Worm (Caenorhabditis elegans): ENCODE data around the gene ZK1127.3.

Gene ZK1127.3

DNA sequence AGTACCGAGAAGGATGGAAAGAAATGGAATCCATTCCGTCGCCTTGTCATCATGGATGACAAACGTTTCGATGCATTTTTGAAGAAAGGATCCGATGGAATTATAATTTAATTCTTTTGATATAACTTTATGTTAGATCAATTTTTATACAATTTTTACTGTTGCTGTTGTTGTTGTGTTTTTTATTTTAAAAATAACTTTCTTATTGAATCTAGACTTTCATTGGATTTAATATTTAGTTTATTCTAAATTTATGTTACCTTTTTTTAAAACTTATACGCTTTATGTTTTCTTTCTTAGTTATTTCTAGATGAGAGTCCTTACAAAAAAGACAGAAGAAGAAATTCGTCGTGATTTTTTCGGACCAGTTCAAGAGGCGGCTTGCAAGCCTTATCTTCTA, at the start of gene ZK1127.3:
ZK1127.3 (plus strand) TSS at position 301 of the 400 bp plus-strand sequence.
- TF ChIP-seq him-1 (tag; optimal IDR thresholded peaks at IDR 0.05) (no peak), W03F9.2 (tag; optimal IDR thresholded peaks at IDR 0.05) (no peak), dao-5 (tag; optimal IDR thresholded peaks at IDR 0.05) (no peak)

DNA sequence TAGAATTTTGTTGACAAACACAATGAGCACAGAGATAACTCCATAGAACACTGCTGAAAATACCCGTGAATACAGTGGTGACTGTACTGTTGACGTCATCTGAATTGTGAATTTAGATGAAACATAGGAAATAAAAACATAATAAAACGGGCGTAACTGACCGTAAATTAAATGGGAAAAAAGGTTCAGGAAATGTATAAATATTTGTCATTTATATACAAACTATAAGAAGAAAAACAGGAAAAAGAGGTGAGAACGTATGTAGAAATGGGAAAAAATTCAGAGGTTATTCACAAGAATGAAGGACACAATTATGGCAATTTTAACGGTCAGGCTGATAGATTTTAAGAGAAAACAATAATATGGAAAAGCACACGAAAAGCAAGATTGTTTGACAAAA, 42.5 kb upstream of the ZK1127.3 start, which contains the start of gene sqv-7:
sqv-7 (minus strand) TSS at position 101 of the 400 bp plus-strand sequence.
- TF ChIP-seq dao-5 (tag; optimal IDR thresholded peaks at IDR 0.05): no peak

DNA sequence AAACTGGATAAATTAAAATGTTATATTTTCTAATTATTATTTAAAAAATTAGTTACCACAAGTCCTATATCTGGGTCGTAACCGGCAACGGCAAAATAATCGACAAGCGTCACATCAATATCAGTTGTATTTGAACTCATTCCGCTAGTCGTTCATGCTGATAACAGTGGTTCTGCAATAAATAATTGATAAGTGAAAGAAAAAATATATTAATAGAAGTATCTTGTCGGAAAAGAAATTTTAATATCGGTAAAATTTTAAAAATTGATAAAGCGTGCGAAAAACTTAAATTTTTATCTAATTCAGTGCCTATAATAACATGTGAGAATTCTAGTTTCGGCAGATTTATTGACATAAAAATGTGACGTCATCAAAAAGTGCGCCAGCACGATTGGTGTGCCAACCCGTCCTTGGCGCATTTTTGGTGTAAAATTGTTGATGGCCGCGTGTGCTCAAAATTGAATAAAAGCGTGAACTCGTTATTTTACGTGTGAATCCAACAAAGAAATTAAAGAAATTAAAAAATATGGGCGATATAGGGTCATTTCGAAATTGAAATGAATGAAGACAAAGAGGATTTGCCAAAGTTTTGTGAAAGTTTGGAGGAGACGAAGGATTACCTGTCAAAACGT, 32.6 kb upstream of the ZK1127.3 start, which contains the start of the genes lst-6 and lst-5:
lst-6 (minus strand) TSS at position 140 of the 632 bp plus-strand sequence.
lst-5 (plus strand) TSS at position 544 of the 632 bp plus-strand sequence.
- TF ChIP-seq dao-5 (tag; optimal IDR thresholded peaks at IDR 0.05) (no peak), W03F9.2 (tag; optimal IDR thresholded peaks at IDR 0.05) (no peak), him-1 (tag; optimal IDR thresholded peaks at IDR 0.05) (no peak)

DNA sequence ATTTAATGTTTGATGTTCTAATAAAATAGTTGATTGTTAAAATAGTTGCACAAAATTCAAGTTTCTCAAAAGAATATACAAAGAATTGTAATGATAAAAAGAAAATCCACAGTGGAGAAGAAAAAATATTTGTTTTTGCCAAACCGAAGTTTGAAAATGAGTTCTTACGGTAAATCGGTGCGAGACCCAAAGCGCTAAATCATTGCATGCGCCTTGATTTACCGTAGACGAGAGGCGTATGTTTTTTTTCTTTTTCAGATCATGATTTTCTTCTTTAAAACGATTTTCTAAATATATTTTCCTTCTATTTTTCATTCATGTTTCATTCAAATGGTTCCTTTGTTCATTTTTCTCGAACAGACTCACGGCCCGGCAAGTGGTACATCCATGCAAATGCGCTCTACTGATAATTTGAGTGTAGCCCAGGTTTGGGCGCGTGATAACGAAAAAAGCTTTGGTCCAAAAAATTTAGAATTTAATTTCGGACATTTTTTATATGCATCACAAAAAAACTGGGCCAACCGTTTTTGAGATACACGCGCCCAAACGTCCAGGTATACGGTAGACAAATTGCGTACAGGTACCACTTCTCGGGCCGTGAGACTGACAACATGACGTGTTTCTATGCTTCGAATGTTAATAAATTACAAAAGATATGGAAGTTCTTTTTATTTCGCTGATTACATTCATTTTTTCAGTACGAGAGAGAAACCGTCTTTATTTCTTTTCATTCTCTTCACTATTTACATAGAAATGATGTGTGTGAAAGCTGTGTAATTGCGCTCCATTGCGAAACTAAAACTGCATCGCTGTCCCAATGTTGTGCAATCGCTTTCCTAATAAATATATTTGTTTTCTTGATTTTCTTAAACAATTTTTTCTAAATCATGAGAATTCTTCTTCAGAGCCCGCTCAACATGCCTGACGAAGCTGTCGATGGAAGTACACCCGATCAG, 29.9 kb upstream of the ZK1127.3 start, which contains the start of gene znf-598:
znf-598 (plus strand) TSS at position 906 of the 956 bp plus-strand sequence.
- peak; percentile 28 for TF ChIP-seq W03F9.2 (tag; optimal IDR thresholded peaks at IDR 0.05)
- TF ChIP-seq dao-5 (tag; optimal IDR thresholded peaks at IDR 0.05): no peak
- no peak for TF ChIP-seq him-1 (tag; optimal IDR thresholded peaks at IDR 0.05)

DNA sequence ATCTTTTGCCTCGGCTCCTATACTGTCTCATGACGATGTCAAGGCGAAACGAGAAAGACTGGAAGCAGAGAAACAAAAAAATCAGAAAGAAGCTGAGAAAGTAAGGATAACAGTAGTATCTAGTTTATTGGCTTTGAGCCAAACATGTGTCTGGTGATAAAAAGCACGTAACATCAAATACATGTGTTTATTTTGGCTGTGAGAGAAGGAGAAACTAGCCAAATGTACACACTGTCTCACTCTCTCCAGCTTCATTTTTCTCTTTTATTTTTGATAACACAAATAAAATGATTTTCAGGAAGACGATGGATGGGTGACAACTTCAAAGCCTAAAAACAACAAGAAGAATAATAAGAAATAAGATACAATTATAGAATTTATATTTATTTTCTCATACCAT, 25.6 kb upstream of the ZK1127.3 start:
- TF ChIP-seq W03F9.2 (tag; optimal IDR thresholded peaks at IDR 0.05) (no peak), him-1 (tag; optimal IDR thresholded peaks at IDR 0.05) (no peak), dao-5 (tag; optimal IDR thresholded peaks at IDR 0.05) (no peak)

DNA sequence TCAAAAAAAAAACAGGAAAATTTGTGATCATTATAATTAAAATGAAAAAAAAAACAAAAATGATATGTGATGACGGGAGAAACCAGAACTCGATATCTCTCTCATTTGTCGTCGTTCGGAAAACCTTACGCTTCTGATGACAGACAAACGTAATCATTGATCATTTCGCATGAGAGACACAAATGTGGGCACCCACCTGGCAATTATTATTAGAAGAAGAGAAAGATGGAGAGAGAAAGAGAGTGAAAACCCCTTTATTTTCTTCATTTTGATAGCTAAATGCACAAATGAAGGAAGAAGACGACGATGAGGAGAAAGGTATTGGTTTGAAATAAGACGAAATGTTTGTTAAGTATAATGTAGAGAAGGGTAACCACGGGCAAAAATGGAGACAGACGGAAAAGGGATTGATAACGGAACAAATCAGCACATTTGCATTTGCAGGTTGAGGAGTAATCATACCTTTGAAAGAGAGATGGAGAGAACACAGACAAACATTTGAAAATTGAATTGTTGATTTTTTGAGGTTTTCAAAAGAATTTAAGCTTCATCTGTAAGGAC, 23.9 kb upstream of the ZK1127.3 start:
- TF ChIP-seq dao-5 (tag; optimal IDR thresholded peaks at IDR 0.05): no peak
- no peak for TF ChIP-seq him-1 (tag; optimal IDR thresholded peaks at IDR 0.05)
- TF ChIP-seq W03F9.2 (tag; optimal IDR thresholded peaks at IDR 0.05): no peak

DNA sequence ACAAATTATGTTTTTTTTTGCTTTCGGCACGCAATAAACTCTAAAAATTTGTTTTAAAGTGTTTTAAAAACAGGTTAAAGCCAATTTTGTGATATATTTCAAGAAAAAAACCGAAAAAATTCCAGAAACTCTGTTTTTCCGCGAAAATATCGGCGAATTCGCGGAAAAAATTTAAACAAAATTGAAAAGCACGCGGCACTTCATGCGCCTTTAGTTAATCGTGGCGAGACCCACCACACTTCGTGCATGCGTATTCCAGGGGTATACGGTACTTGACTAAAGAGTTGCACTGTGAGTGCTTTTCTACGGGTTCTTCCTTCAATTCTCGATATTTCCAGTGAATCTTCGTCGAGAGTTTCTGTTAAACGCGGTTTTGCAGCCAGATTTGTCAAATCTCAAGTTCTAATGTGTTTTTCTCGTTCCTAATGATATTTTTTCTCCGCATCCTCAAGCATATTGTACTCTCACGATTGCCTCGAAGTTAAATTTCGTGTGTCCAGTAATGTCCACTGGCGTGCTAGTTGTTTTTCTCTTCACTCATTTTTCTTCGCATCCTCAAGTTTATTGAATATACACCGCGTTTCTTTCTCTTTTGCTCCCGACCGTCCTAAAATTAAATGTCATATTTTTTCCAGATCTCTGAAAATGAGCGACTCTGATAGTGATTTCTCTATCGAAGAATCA, 17.3 kb upstream of the ZK1127.3 start, which contains the start of gene cin-4:
cin-4 (plus strand) TSS at position 634 of the 684 bp plus-strand sequence.
- TF ChIP-seq dao-5 (tag; optimal IDR thresholded peaks at IDR 0.05) (no peak), W03F9.2 (tag; optimal IDR thresholded peaks at IDR 0.05) (no peak), him-1 (tag; optimal IDR thresholded peaks at IDR 0.05) (no peak)

DNA sequence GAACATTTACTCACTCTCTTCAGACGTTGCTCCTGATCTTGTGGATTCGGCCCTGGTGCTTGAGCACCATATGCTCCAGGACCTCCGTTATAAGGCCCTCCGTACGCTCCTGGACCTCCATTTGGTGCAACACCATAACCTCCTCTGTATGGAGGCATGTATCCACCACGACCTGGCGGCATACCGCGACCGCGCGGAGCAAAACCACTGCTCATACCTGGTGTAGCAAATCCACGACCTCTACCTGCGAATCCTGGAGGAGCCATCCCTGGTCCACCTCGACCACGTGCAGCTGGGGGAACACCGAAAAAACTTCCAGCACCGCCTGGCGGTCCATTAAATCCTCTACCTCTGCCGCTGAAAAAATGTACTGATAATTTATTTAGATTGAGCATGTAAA, 5.6 kb upstream of the ZK1127.3 start:
- no peak for TF ChIP-seq him-1 (tag; optimal IDR thresholded peaks at IDR 0.05)
- no peak for TF ChIP-seq W03F9.2 (tag; optimal IDR thresholded peaks at IDR 0.05)
- no peak for TF ChIP-seq dao-5 (tag; optimal IDR thresholded peaks at IDR 0.05)

DNA sequence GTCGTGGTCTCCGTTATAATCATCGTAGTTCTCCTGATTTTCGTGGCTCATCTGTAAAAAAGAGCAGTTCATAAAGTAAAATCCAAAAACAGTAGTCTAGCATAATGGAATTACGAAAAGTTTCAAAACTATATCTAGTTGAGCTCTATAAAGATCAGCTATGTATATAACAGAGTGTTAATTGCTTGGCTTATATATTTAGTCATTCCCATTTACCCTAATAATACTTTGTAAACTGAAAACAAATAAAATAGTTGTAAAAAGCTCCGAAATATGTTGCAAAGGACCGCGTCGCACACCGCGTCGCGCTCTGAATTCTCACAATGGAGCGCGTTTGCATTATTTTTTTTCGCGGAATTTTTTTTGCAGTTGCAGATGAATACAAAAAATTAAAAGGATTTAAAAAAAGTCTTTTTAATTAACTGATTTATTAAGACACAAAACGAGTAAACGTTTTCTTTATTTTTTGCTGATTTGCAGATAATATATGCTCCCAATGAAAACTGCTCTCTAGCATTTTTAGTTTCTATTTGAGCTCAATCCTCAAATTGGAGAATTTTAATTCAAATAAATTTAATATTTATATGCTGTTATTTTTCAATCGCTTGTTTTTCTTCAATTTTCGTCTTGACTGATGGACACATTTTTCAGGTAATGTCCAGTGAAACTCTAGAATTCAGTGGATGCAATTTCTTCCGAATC, 4.9 kb upstream of the ZK1127.3 start, which contains the start of the genes tcer-1 and ZK1127.5:
tcer-1 (minus strand) TSS at position 51 of the 702 bp plus-strand sequence.
ZK1127.5 (plus strand) TSS at position 652 of the 702 bp plus-strand sequence.
- TF ChIP-seq him-1 (tag; optimal IDR thresholded peaks at IDR 0.05) (no peak), W03F9.2 (tag; optimal IDR thresholded peaks at IDR 0.05) (peak; percentile 74), dao-5 (tag; optimal IDR thresholded peaks at IDR 0.05) (no peak)

DNA sequence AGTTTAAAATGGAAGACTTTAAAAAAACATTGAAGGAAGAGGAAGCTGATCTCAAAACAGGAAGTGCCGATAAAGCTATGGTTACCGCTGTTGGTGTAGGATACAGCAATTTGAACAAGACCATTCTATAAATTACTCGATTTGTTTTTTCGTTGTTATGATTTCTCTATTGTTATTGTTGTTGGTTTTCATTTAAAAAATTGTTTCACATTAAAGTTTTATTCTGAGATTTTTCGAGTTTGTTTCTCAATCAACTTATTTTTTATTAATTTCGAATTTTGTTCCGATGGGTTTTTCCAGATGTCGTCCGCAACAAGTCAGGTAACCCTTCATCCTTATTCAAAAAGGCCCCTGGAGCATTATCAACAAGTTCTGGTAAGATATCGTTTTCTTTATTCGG, 3.3 kb upstream of the ZK1127.3 start, which contains the start of gene ZK1127.12:
ZK1127.12 (plus strand) TSS at position 301 of the 400 bp plus-strand sequence.
- TF ChIP-seq him-1 (tag; optimal IDR thresholded peaks at IDR 0.05) (no peak), W03F9.2 (tag; optimal IDR thresholded peaks at IDR 0.05) (no peak), dao-5 (tag; optimal IDR thresholded peaks at IDR 0.05) (no peak)

DNA sequence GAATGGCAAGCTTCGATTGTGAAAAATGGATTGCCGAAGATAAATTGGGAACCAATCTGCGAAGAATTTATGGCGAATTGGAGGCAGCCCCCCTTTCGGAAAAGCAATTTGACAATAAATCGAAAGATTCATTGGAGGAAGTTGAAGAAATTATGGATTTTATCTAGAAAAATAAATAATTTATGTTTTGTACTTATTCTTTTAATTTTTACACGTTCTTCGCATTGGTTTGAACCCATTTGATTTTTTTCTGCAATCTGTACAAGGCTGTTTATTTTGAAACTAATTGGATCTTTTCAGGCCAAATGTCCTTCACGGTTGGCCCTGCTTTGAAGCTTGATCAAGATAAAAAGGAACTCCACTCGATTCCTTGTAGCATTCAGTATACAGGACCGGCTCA, 2.1 kb upstream of the ZK1127.3 start, which contains the start of gene ZK1127.13:
ZK1127.13 (plus strand) TSS at position 301 of the 400 bp plus-strand sequence.
- TF ChIP-seq W03F9.2 (tag; optimal IDR thresholded peaks at IDR 0.05) (no peak), dao-5 (tag; optimal IDR thresholded peaks at IDR 0.05) (no peak), him-1 (tag; optimal IDR thresholded peaks at IDR 0.05) (no peak)

DNA sequence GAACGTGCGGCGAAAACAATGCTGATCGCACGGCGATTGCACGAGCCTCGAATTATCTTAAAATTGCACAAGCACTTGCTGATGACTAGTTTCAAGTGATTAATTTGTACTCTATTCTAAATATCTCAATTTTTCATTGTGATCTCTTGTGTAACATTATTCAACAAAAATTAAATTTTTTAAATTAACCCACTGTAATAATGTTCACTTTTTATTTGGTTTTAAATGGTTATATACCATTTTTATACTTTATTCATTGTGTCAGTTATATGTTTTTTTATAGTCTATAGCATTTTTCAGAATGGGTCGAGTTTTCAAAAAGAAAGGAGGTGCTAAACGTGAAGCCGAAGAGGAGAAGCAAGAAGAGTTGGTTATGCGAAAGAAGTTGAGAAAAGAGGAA, 1.4 kb upstream of the ZK1127.3 start, which contains the start of gene ZK1127.4:
ZK1127.4 (plus strand) TSS at position 301 of the 400 bp plus-strand sequence.
- TF ChIP-seq dao-5 (tag; optimal IDR thresholded peaks at IDR 0.05): no peak
- TF ChIP-seq W03F9.2 (tag; optimal IDR thresholded peaks at IDR 0.05): no peak
- no peak for TF ChIP-seq him-1 (tag; optimal IDR thresholded peaks at IDR 0.05)
